Fruit fly (Drosophila melanogaster): ENCODE results near the gene Ada1-1.

DNA sequence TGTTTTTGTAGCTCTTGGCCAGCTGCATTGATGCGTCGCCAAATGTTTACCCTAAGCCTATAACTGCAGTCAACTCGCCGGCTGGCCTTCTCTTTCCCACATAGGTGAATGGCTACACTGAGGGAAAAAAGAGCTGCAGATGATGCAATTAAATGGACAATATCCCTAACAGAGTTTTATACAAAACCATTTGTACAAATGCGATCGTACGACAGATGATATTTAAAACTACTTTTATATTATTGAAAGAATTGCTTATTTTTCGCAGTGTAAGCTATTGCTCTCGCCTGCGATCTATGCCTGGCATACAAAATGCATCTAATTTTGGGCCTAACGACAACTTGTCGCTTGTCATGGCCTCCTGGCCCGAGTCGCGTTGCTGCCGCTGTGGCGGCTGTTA, 46.7 kb upstream of the Ada1-1 start:
- no peak for TF ChIP-seq EcR (GFP tag; optimal IDR thresholded peaks at IDR 0.05)
- TF ChIP-seq CG8478 (optimal IDR thresholded peaks at IDR 0.05) = no peak
- TF ChIP-seq psq (optimal IDR thresholded peaks at IDR 0.05) = no peak
- no peak for TF ChIP-seq Dll (optimal IDR thresholded peaks at IDR 0.05)
- TF ChIP-seq pan (optimal IDR thresholded peaks at IDR 0.05) = no peak
- TF ChIP-seq usp (GFP tag; optimal IDR thresholded peaks at IDR 0.05) = no peak

Measured in whole organism.